Worm (Caenorhabditis elegans): Measurements from ENCODE around the gene R74.7.
A peak's percentile ranks its signal among the peaks of the same experiment; 100 is the strongest.

Gene R74.7

DNA sequence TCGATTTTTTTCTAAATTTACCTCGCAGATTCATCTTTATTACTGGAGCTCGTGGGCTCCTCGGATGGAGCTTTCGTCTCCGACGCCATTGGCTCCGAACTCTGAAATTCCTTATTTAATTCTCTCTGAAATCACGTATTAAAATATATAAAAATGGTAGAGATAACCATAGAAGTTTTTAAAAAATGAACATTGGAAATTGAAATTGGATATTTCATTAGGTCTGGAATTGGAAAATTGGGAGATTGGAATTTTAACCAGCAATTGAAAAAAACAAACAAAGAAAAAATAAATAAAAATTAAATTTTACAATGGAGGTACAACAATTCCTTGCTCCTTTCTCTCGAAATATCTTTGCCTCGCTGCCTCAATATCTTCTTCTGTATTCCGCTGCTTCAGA, 37.5 kb upstream of the R74.7 start, which contains the start of gene rnf-5:
Gene rnf-5 (minus strand): TSS at position 101 of the 400 bp plus-strand sequence.
- TF ChIP-seq C08G9.2 (tag; optimal IDR thresholded peaks at IDR 0.05) (no peak), madf-2 (tag; optimal IDR thresholded peaks at IDR 0.05) (no peak)

DNA sequence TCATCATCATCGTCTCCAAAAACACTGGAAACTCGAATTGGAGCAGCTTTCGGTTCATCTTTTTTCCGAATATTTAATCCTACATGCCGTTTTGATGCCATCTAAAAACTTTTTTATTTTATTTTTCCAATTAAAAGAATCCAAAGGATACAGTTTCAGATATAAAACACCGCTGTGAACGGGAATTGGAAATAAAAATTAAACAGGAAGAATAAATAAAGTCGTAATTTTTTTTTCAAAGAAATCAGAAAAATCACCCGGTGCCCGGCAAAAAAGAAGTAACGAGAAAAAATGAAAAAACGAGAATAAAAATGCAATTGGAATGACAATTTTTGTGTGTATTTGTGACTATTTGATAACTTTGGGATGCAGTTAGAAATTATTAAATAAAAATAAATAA, 35.6 kb upstream of the R74.7 start, which contains the start of gene ccdc-55:
Gene ccdc-55 (minus strand): TSS at position 101 of the 400 bp plus-strand sequence.
- TF ChIP-seq ceh-34 (tag; optimal IDR thresholded peaks at IDR 0.05) (no peak), C08G9.2 (tag; optimal IDR thresholded peaks at IDR 0.05) (no peak)

DNA sequence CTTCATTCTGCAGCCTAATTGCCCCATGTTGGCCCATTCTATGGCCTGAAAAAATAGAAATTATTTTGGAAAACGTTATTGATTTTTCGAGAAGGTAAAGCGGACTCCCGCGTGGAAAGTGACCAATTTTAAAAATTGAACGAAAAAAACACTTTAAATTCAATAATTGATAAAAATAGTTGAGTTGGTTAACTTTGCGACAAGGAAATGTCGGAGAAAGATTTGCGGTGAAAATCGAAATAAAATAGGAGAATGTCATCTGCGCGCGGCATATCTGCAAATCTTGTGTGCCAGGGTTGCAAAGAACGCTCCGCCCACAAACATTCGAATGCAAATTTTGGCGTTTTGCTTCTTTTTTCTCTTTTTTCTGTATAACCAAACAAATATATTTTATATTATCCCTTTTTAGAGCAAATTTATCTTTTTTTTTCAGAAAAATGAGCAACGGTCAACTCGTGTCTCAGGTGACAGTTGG, 33.3 kb upstream of the R74.7 start, which contains the start of the genes rnf-121 and C16C10.4:
Gene rnf-121 (minus strand): TSS at position 51 of the 475 bp plus-strand sequence.
Gene C16C10.4 (plus strand): TSS at position 434 of the 475 bp plus-strand sequence.
- peak; percentile 88 for TF ChIP-seq gmeb-2 (tag; optimal IDR thresholded peaks at IDR 0.05)
- peak; percentile 83 for TF ChIP-seq nhr-232 (tag; optimal IDR thresholded peaks at IDR 0.05)
- peak; percentile 91 for TF ChIP-seq ceh-34 (tag; optimal IDR thresholded peaks at IDR 0.05)
- TF ChIP-seq hlh-13 (GFP tag; optimal IDR thresholded peaks at IDR 0.05) = peak; percentile 71
- TF ChIP-seq ceh-48 (tag; optimal IDR thresholded peaks at IDR 0.05) = peak; percentile 76
- TF ChIP-seq K09A11.1 (tag; optimal IDR thresholded peaks at IDR 0.05; ENCODE audit: insufficient read depth) = peak; percentile 96
- peak; percentile 87 for TF ChIP-seq odd-2 (tag; optimal IDR thresholded peaks at IDR 0.05)
- peak; percentile 90 for TF ChIP-seq ceh-31 (tag; optimal IDR thresholded peaks at IDR 0.05)
- peak; percentile 59 for TF ChIP-seq tbx-7 (tag; optimal IDR thresholded peaks at IDR 0.05)
- TF ChIP-seq unc-3 (GFP tag; conservative IDR thresholded peaks at IDR 0.05) = peak; percentile 85
- peak; percentile 91 for TF ChIP-seq unc-3 (tag; optimal IDR thresholded peaks at IDR 0.05)
- peak; percentile 63 for TF ChIP-seq ceh-22 (tag; optimal IDR thresholded peaks at IDR 0.05)
- TF ChIP-seq hlh-6 (tag; optimal IDR thresholded peaks at IDR 0.05) = peak; percentile 85
- TF ChIP-seq rnt-1 (tag; optimal IDR thresholded peaks at IDR 0.05) = peak; percentile 93
- peak; percentile 82 for TF ChIP-seq lin-11 (tag; optimal IDR thresholded peaks at IDR 0.05)
- peak; percentile 83 for TF ChIP-seq Y22D7AL.16 (tag; optimal IDR thresholded peaks at IDR 0.05)
- peak; percentile 62 for TF ChIP-seq ceh-18 (tag; optimal IDR thresholded peaks at IDR 0.05)
- TF ChIP-seq sox-4 (tag; optimal IDR thresholded peaks at IDR 0.05) = peak; percentile 91
- no peak for TF ChIP-seq pha-4 (tag; optimal IDR thresholded peaks at IDR 0.05)
- peak; percentile 94 for TF ChIP-seq hlh-15 (tag; optimal IDR thresholded peaks at IDR 0.05)
- TF ChIP-seq fax-1 (tag; optimal IDR thresholded peaks at IDR 0.05) = peak; percentile 94
- peak; percentile 38 for TF ChIP-seq unc-42 (tag; optimal IDR thresholded peaks at IDR 0.05)
- TF ChIP-seq tbx-2 (tag; optimal IDR thresholded peaks at IDR 0.05) = peak; percentile 90
- peak; percentile 90 for TF ChIP-seq pat-9 (tag; optimal IDR thresholded peaks at IDR 0.05)
- TF ChIP-seq ceh-14 (tag; optimal IDR thresholded peaks at IDR 0.05) = peak; percentile 95
- TF ChIP-seq ceh-30 (tag; optimal IDR thresholded peaks at IDR 0.05) = peak; percentile 93
- peak; percentile 88 for TF ChIP-seq che-1 (tag; optimal IDR thresholded peaks at IDR 0.05)
- TF ChIP-seq ceh-9 (tag; optimal IDR thresholded peaks at IDR 0.05) = no peak
- TF ChIP-seq ceh-6 (GFP tag; optimal IDR thresholded peaks at IDR 0.05) = peak; percentile 85
- TF ChIP-seq ztf-16 (tag; optimal IDR thresholded peaks at IDR 0.05) = peak; percentile 88
- TF ChIP-seq npax-4 (tag; optimal IDR thresholded peaks at IDR 0.05) = peak; percentile 82
- TF ChIP-seq hlh-8 (tag; optimal IDR thresholded peaks at IDR 0.05) = peak; percentile 94
- peak; percentile 92 for TF ChIP-seq ttx-3 (tag; optimal IDR thresholded peaks at IDR 0.05)
- peak; percentile 90 for TF ChIP-seq C38D4.7 (GFP tag; optimal IDR thresholded peaks at IDR 0.05)
- no peak for TF ChIP-seq ama-1 (optimal IDR thresholded peaks at IDR 0.05)
- peak; percentile 92 for TF ChIP-seq ceh-19 (GFP tag; optimal IDR thresholded peaks at IDR 0.05)
- no peak for TF ChIP-seq nhr-11 (tag; optimal IDR thresholded peaks at IDR 0.05)
- TF ChIP-seq K02D7.2 (tag; optimal IDR thresholded peaks at IDR 0.05) = peak; percentile 93
- peak; percentile 82 for TF ChIP-seq ceh-24 (tag; optimal IDR thresholded peaks at IDR 0.05)
- TF ChIP-seq pros-1 (tag; optimal IDR thresholded peaks at IDR 0.05) = peak; percentile 11
- peak; percentile 23 for TF ChIP-seq hlh-30 (tag; optimal IDR thresholded peaks at IDR 0.05; ENCODE audit: insufficient read depth)
- peak; percentile 92 for TF ChIP-seq pha-2 (tag; optimal IDR thresholded peaks at IDR 0.05)
- peak; percentile 84 for TF ChIP-seq F13H6.1 (tag; optimal IDR thresholded peaks at IDR 0.05)
- peak; percentile 85 for TF ChIP-seq eyg-1 (tag; optimal IDR thresholded peaks at IDR 0.05)
- peak; percentile 83 for TF ChIP-seq T23F11.4 (GFP tag; optimal IDR thresholded peaks at IDR 0.05)
- TF ChIP-seq ref-2 (tag; optimal IDR thresholded peaks at IDR 0.05) = peak; percentile 94

Measured in whole organism, late embryonic.